Worm (Caenorhabditis elegans) whole organism, L2 larva: ENCODE results near the gene flp-19.

ENCODE experiments used
- F13H6.1 ChIP-seq: sonication (generic microtip); optimal IDR thresholded peaks from 2 replicates; lab custom pipeline; 2016; ENCODE audit warnings: missing genetic modification characterization, missing compliant biosample characterization
- Y55F3AM.14 ChIP-seq: fragments of 200-800 bp; sonication (Bioruptor generic); optimal IDR thresholded peaks from 2 replicates; lab custom pipeline; 2018; ENCODE audit warnings: mild to moderate bottlenecking, missing genetic modification characterization, missing compliant biosample characterization
- alr-1 ChIP-seq: fragments of 150-350 bp; optimal IDR thresholded peaks from 2 replicates; lab custom pipeline; 2014; ENCODE audit warnings: missing biosample characterization, missing genetic modification characterization
- ama-1 ChIP-seq: fragments of 150-350 bp; optimal IDR thresholded peaks from 2 replicates; lab custom pipeline; 2018; ENCODE audit warnings: inconsistent platforms
- blmp-1 ChIP-seq: sonication (generic microtip); optimal IDR thresholded peaks from 2 replicates; lab custom pipeline; 2017; ENCODE audit warnings: missing genetic modification characterization, mild to moderate bottlenecking, missing compliant biosample characterization, antibody characterized with exemption, moderate library complexity; ENCODE audit not compliant: insufficient read depth
- ceh-16 ChIP-seq: fragments of 150-350 bp; optimal IDR thresholded peaks from 2 replicates; lab custom pipeline; 2014; ENCODE audit warnings: missing biosample characterization, missing genetic modification characterization
- crh-2 ChIP-seq: sonication (generic microtip); optimal IDR thresholded peaks from 2 replicates; lab custom pipeline; 2017; ENCODE audit warnings: missing biosample characterization, missing genetic modification characterization
- dmd-4 ChIP-seq: sonication (generic microtip); optimal IDR thresholded peaks from 2 replicates; lab custom pipeline; 2017; ENCODE audit warnings: missing biosample characterization, missing genetic modification characterization
- elt-1 ChIP-seq: fragments of 150-350 bp; optimal IDR thresholded peaks from 2 replicates; lab custom pipeline; 2014; ENCODE audit warnings: missing biosample characterization, missing genetic modification characterization
- elt-3 ChIP-seq: sonication (generic microtip); optimal IDR thresholded peaks from 2 replicates; lab custom pipeline; 2017; ENCODE audit warnings: missing biosample characterization, missing genetic modification characterization
- fos-1 ChIP-seq: fragments of 150-350 bp; optimal IDR thresholded peaks from 2 replicates; lab custom pipeline; 2014; ENCODE audit warnings: missing biosample characterization, missing genetic modification characterization
- gmeb-1 ChIP-seq: fragments of 150-350 bp; optimal IDR thresholded peaks from 2 replicates; lab custom pipeline; 2014; ENCODE audit warnings: missing biosample characterization, missing genetic modification characterization
- lin-11 ChIP-seq: fragments of 150-350 bp; sonication (generic microtip); optimal IDR thresholded peaks from 2 replicates; lab custom pipeline; 2014; ENCODE audit warnings: missing biosample characterization, missing genetic modification characterization, inconsistent platforms, mixed read lengths
- lin-13 ChIP-seq: fragments of 150-350 bp; optimal IDR thresholded peaks from 2 replicates; lab custom pipeline; 2014; ENCODE audit warnings: missing biosample characterization, missing genetic modification reagents, missing genetic modification characterization
- lin-39 ChIP-seq: fragments of 150-350 bp; optimal IDR thresholded peaks from 2 replicates; lab custom pipeline; 2014; ENCODE audit warnings: missing biosample characterization, missing genetic modification reagents, missing genetic modification characterization
- mab-5 ChIP-seq: fragments of 150-350 bp; optimal IDR thresholded peaks from 2 replicates; lab custom pipeline; 2014; ENCODE audit warnings: missing biosample characterization, missing genetic modification characterization
- mdl-1 ChIP-seq, 2 experiments: fragments of 150-350 bp in 1 of 2; sonication (generic microtip) in 1 of 2; optimal IDR thresholded peaks; 2 replicates each; lab custom pipeline; 2017; ENCODE audit warnings: missing biosample characterization in 2 of 2, missing genetic modification characterization in 2 of 2
- nhr-10 ChIP-seq: sonication (generic microtip); optimal IDR thresholded peaks from 2 replicates; lab custom pipeline; 2017; ENCODE audit warnings: missing biosample characterization, missing genetic modification characterization
- nhr-11 ChIP-seq: fragments of 150-350 bp; optimal IDR thresholded peaks from 2 replicates; lab custom pipeline; 2014; ENCODE audit warnings: missing biosample characterization, missing genetic modification characterization
- nhr-12 ChIP-seq: fragments of 150-350 bp; optimal IDR thresholded peaks from 2 replicates; lab custom pipeline; 2014; ENCODE audit warnings: missing biosample characterization, missing genetic modification characterization
- nhr-129 ChIP-seq: fragments of 150-350 bp; optimal IDR thresholded peaks from 2 replicates; lab custom pipeline; 2014; ENCODE audit warnings: missing biosample characterization, missing genetic modification characterization
- nhr-21 ChIP-seq: fragments of 150-350 bp; optimal IDR thresholded peaks from 2 replicates; lab custom pipeline; 2014; ENCODE audit warnings: missing biosample characterization, missing genetic modification characterization
- nhr-23 ChIP-seq: fragments of 150-350 bp; optimal IDR thresholded peaks from 2 replicates; lab custom pipeline; 2014; ENCODE audit warnings: missing biosample characterization, missing genetic modification reagents, missing genetic modification characterization
- nhr-237 ChIP-seq: fragments of 150-350 bp; optimal IDR thresholded peaks from 2 replicates; lab custom pipeline; 2014; ENCODE audit warnings: missing biosample characterization, missing genetic modification characterization
- nhr-25 ChIP-seq: fragments of 150-350 bp; sonication (generic microtip); optimal IDR thresholded peaks from 3 replicates; lab custom pipeline; 2014; ENCODE audit warnings: missing biosample characterization, missing genetic modification characterization
- nhr-77 ChIP-seq: fragments of 150-350 bp; optimal IDR thresholded peaks from 2 replicates; lab custom pipeline; 2014; ENCODE audit warnings: missing biosample characterization, missing genetic modification characterization
- peb-1 ChIP-seq: fragments of 150-350 bp; optimal IDR thresholded peaks from 2 replicates; lab custom pipeline; 2014; ENCODE audit warnings: missing biosample characterization, missing genetic modification characterization
- sem-4 ChIP-seq: fragments of 150-350 bp; optimal IDR thresholded peaks from 2 replicates; lab custom pipeline; 2014; ENCODE audit warnings: missing biosample characterization, missing genetic modification reagents, missing genetic modification characterization
- skn-1 ChIP-seq: sonication (generic microtip); optimal IDR thresholded peaks from 2 replicates; lab custom pipeline; 2017; ENCODE audit warnings: missing biosample characterization, missing genetic modification characterization
- sma-3 ChIP-seq: sonication (generic microtip); optimal IDR thresholded peaks from 2 replicates; lab custom pipeline; 2016; ENCODE audit warnings: missing genetic modification reagents, missing genetic modification characterization, missing compliant biosample characterization
- sma-9 ChIP-seq, 2 experiments: fragments of 150-350 bp in 1 of 2; sonication (generic microtip) in 1 of 2; optimal IDR thresholded peaks; 2 replicates each; lab custom pipeline; 2014 to 2016; ENCODE audit warnings: missing genetic modification characterization in 2 of 2, mild to moderate bottlenecking in 1 of 2, missing biosample characterization in 1 of 2, missing compliant biosample characterization in 1 of 2, missing genetic modification reagents in 1 of 2, moderate library complexity in 1 of 2
- snpc-4 ChIP-seq: fragments of 150-350 bp; optimal IDR thresholded peaks from 2 replicates; lab custom pipeline; 2014; ENCODE audit warnings: missing biosample characterization, missing genetic modification characterization
- unc-39 ChIP-seq: fragments of 150-350 bp; optimal IDR thresholded peaks from 2 replicates; lab custom pipeline; 2014; ENCODE audit warnings: missing biosample characterization, missing genetic modification characterization
- unc-55 ChIP-seq: fragments of 150-350 bp; sonication (generic microtip); optimal IDR thresholded peaks from 3 replicates; lab custom pipeline; 2014; ENCODE audit warnings: missing biosample characterization, missing genetic modification reagents, missing genetic modification characterization
- unc-62 ChIP-seq: fragments of 150-350 bp; optimal IDR thresholded peaks from 2 replicates; lab custom pipeline; 2014; ENCODE audit warnings: missing biosample characterization, missing genetic modification reagents, missing genetic modification characterization
- zag-1 ChIP-seq: fragments of 150-350 bp; optimal IDR thresholded peaks from 2 replicates; lab custom pipeline; 2014; ENCODE audit warnings: missing biosample characterization, missing genetic modification characterization
- ztf-1 ChIP-seq: fragments of 200-800 bp; sonication (Bioruptor generic); conservative IDR thresholded peaks from 2 replicates; pipeline ENCODE4 v1.3.6; 2022; ENCODE audit warnings: missing genetic modification characterization, missing compliant biosample characterization
- ztf-4 ChIP-seq: fragments of 150-350 bp; optimal IDR thresholded peaks from 2 replicates; lab custom pipeline; 2014; ENCODE audit warnings: missing biosample characterization, missing genetic modification characterization

The flp-19 gene

ce11 chrX:10599719-10600155 lies 4.7 kb upstream of the flp-19 start (continued):
- TF ChIP-seq gmeb-1 (tag; lab: Kevin White, UChicago) (no peak), skn-1 (no peak), Y55F3AM.14 (GFP tag; lab: Kevin White, UChicago) (no peak), unc-39 (no peak), dmd-4 (tag; lab: Kevin White, UChicago) (no peak), mdl-1 (tag; optimal IDR thresholded peaks at IDR 0.05; lab: Kevin White, UChicago) (no peak), nhr-25 (peak; percentile 63), nhr-23 (tag; lab: Kevin White, UChicago) (no peak), snpc-4 (tag; lab: Kevin White, UChicago) (no peak), F13H6.1 (no peak), blmp-1 (tag; lab: Kevin White, UChicago) (peak; percentile 25), ztf-4 (tag; lab: Kevin White, UChicago) (no peak), elt-1 (tag; lab: Kevin White, UChicago) (no peak), nhr-237 (tag; lab: Kevin White, UChicago) (no peak), nhr-10 (tag; lab: Kevin White, UChicago) (no peak), nhr-11 (no peak), sem-4 (no peak), peb-1 (tag; lab: Kevin White, UChicago) (no peak), nhr-77 (tag; lab: Kevin White, UChicago) (no peak), nhr-129 (tag; lab: Kevin White, UChicago) (peak; percentile 22), alr-1 (tag; lab: Kevin White, UChicago) (no peak), crh-2 (tag; lab: Kevin White, UChicago) (peak; percentile 62), mab-5 (tag; lab: Kevin White, UChicago) (peak; percentile 43), ztf-1 (GFP tag; lab: Robert Waterston, UW) (no peak)
- TF ChIP-seq, all 48 proteins: peak for 9

ce11 chrX:10609878-10610277 lies 5.4 kb downstream of the flp-19 start:
- TF ChIP-seq nhr-12 (tag; lab: Kevin White, UChicago) (no peak), nhr-11 (no peak), alr-1 (tag; lab: Kevin White, UChicago) (no peak), ceh-16 (tag; lab: Kevin White, UChicago) (no peak), unc-55 (GFP tag; lab: Kevin White, UChicago) (no peak), fos-1 (tag; lab: Kevin White, UChicago) (no peak), lin-11 (tag; lab: Kevin White, UChicago) (no peak), nhr-25 (no peak), lin-39 (tag; lab: Kevin White, UChicago) (no peak), sma-9 (GFP tag; optimal IDR thresholded peaks at IDR 0.05; lab: Kevin White, UChicago) (no peak), sma-9 (tag; optimal IDR thresholded peaks at IDR 0.05; lab: Kevin White, UChicago) (no peak), sma-3 (GFP tag; lab: Kevin White, UChicago) (no peak), dmd-4 (tag; lab: Kevin White, UChicago) (no peak), lin-13 (GFP tag; lab: Kevin White, UChicago) (no peak), gmeb-1 (tag; lab: Kevin White, UChicago) (no peak), unc-39 (no peak)

ce11 chrX:10612355-10612754 lies 7.9 kb downstream of the flp-19 start:
- TF ChIP-seq elt-3 (tag; lab: Kevin White, UChicago) (no peak), zag-1 (tag; lab: Kevin White, UChicago) (no peak), ama-1 (no peak), crh-2 (tag; lab: Kevin White, UChicago) (no peak), lin-13 (GFP tag; lab: Kevin White, UChicago) (no peak), unc-39 (no peak), nhr-25 (no peak)

ce11 chrX:10616041-10616440 lies 11.6 kb downstream of the flp-19 start:
- TF ChIP-seq gmeb-1 (tag; lab: Kevin White, UChicago) (no peak), unc-62 (no peak), sma-3 (GFP tag; lab: Kevin White, UChicago) (no peak), nhr-21 (tag; lab: Kevin White, UChicago) (no peak), unc-39 (no peak), unc-55 (GFP tag; lab: Kevin White, UChicago) (peak; percentile 2), fos-1 (tag; lab: Kevin White, UChicago) (no peak), dmd-4 (tag; lab: Kevin White, UChicago) (no peak), Y55F3AM.14 (GFP tag; lab: Kevin White, UChicago) (no peak), ceh-16 (tag; lab: Kevin White, UChicago) (no peak), nhr-129 (tag; lab: Kevin White, UChicago) (peak; percentile 1)
